Fruit fly (Drosophila melanogaster): Measurements from ENCODE around the gene Ugalt.

- no peak for TF ChIP-seq CG8478 (optimal IDR thresholded peaks at IDR 0.05)
- no peak for TF ChIP-seq CTCF (optimal IDR thresholded peaks at IDR 0.05)
Observed at dm6 chrX:2693786-2694185, 9.9 kb downstream of the Ugalt start, which contains the start of gene dyw.

All from S2 (cell line).